Worm (Caenorhabditis elegans): ENCODE data around the gene crn-3.

The crn-3 gene

DNA sequence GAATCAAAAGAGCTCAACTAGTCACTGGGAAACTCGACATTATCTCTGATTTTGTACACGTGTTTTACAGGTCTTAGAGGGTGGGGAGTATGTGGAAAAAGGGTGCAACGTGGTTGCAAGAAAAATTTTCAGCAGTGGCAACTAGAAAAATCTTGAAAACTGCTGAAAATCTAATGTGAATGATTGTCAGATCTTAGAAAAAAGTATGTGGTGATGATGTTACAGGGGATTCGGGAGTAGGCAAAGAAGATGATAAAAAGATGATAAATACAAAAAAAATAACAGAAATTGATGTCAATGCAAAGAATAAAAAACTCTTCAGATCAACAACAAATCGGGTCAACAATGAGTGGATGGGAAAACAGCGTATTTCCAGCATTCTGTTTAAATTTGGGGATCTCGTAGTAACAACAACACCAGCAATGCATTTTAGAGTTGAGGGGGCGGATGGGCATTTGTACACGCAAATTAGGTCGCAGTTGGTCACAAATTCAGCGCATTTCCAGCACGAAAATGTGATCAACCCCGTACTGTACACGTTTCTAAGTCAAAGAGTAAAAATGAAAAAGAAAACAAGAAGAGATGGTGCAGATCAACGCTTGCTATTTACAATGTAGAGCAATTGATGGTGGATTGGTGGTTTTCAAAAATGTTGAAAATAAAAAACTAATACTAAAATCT lies 44.2 kb upstream of the crn-3 start (continued):
- peak; percentile 22 for TF ChIP-seq hlh-30 (tag; optimal IDR thresholded peaks at IDR 0.05; ENCODE audit: insufficient read depth)
- TF ChIP-seq nhr-77 (tag; optimal IDR thresholded peaks at IDR 0.05), result peak; percentile 57
- no peak for TF ChIP-seq gei-8 (GFP tag; optimal IDR thresholded peaks at IDR 0.05)
- peak; percentile 25; the same call in 1 of the 2 replicates for TF ChIP-seq pha-4 (GFP tag; IDR thresholded peaks at IDR 0.05)
- TF ChIP-seq pha-4 (tag; optimal IDR thresholded peaks at IDR 0.05), result no peak
- peak; percentile 12; the same call in 1 of the 2 replicates for TF ChIP-seq arid-1 (GFP tag; conservative IDR thresholded peaks at IDR 0.05)
- TF ChIP-seq ZK546.5 (tag; optimal IDR thresholded peaks at IDR 0.05), result no peak
- no peak for TF ChIP-seq R02D3.7 (tag; optimal IDR thresholded peaks at IDR 0.05)
- TF ChIP-seq fos-1 (tag; optimal IDR thresholded peaks at IDR 0.05), result no peak
- peak in 1 of 2 experiments; percentile 22 for TF ChIP-seq unc-62 (GFP tag; optimal IDR thresholded peaks at IDR 0.05 in 1 of 2)
- TF ChIP-seq unc-62 (tag; optimal IDR thresholded peaks at IDR 0.05), result no peak
- TF ChIP-seq lin-15B (tag; optimal IDR thresholded peaks at IDR 0.05), result peak; percentile 2
- no peak for TF ChIP-seq jun-1 (tag; optimal IDR thresholded peaks at IDR 0.05)
- TF ChIP-seq aha-1 (tag), result peak; percentile 95
- peak; percentile 14 for TF ChIP-seq dmd-6 (GFP tag; IDR thresholded peaks at IDR 0.05)
- peak; percentile 35 for TF ChIP-seq T20F7.1 (GFP tag; optimal IDR thresholded peaks at IDR 0.05)
- peak; percentile 5 for TF ChIP-seq F49E8.2 (tag; optimal IDR thresholded peaks at IDR 0.05; ENCODE audit: borderline replicate concordance)
- TF ChIP-seq madf-5 (GFP tag; IDR thresholded peaks at IDR 0.05), result 0 out of 4 replicates have a peak, but pooled peaks of 1 of the 2 experiments have one; percentile 41
- TF ChIP-seq spr-1 (tag; optimal IDR thresholded peaks at IDR 0.05), result no peak
- no peak for TF ChIP-seq snpc-4 (tag; optimal IDR thresholded peaks at IDR 0.05)
- 0 out of 2 replicates have a peak, but pooled peaks have one; percentile 3 for TF ChIP-seq madf-9 (GFP tag; conservative IDR thresholded peaks at IDR 0.05)
- TF ChIP-seq mep-1 (tag; optimal IDR thresholded peaks at IDR 0.05), result peak; percentile 17
- TF ChIP-seq lin-13 (GFP tag; optimal IDR thresholded peaks at IDR 0.05), result peak; percentile 40

DNA sequence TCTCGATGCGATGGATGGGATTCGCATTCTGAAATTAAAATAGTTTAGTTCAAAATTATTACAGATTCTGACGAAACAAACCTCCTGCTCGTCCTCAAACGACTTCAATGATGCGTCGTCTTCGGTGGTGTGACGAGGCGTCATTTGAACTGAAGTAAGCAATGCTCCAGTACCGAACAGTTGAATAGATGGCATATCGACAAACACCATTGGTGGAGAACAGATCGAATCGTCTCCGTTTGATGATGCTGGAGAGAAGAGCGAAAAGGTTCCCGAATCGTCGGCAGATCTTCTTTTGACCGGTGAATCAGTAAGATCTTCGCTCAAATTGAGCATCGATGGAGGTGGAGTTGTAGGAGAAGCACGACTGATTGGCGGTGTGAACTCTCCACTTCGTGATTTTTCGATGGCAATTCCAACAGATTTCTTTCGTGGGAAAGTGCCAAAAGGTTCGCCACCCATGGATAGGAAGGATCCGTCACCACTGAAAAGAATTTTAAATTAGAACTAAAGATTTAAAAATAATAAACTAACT lies 43.4 kb upstream of the crn-3 start:
- TF ChIP-seq zfp-2 (tag; optimal IDR thresholded peaks at IDR 0.05) (no peak), T26A8.4 (GFP tag; IDR thresholded peaks at IDR 0.05) (0 out of 2 replicates have a peak, but pooled peaks have one; percentile 9), zfp-3 (GFP tag; conservative IDR thresholded peaks at IDR 0.05) (peak; percentile 64; the same call in 1 of the 2 replicates), D1046.2 (GFP tag; IDR thresholded peaks at IDR 0.05) (peak; percentile 10; the same call in 1 of the 2 replicates), ZK337.2 (GFP tag; IDR thresholded peaks at IDR 0.05) (0 out of 2 replicates have a peak, but pooled peaks have one; percentile 5), hmg-1.1 (GFP tag; IDR thresholded peaks at IDR 0.05) (peak; percentile 21; the same call in 1 of the 2 replicates), daf-19 (GFP tag; conservative IDR thresholded peaks at IDR 0.05) (no peak), mdl-1 (tag; optimal IDR thresholded peaks at IDR 0.05) (no peak), F10B5.3 (tag; optimal IDR thresholded peaks at IDR 0.05) (no peak), lim-7 (GFP tag; IDR thresholded peaks at IDR 0.05) (peak; percentile 2; the same call in 1 of the 2 replicates), dve-1 (tag; optimal IDR thresholded peaks at IDR 0.05; ENCODE audit: insufficient read depth) (peak; percentile 3), Y75B8A.6 (GFP tag; IDR thresholded peaks at IDR 0.05) (0 out of 2 replicates have a peak, but pooled peaks have one; percentile 38), set-16 (GFP tag; IDR thresholded peaks at IDR 0.05) (peak; percentile 38; the same call in 1 of the 2 replicates), aha-1 (tag) (peak; percentile 94), lin-39 (tag; optimal IDR thresholded peaks at IDR 0.05) (no peak), F37D6.2 (tag; optimal IDR thresholded peaks at IDR 0.05) (no peak), unc-62 (GFP tag; optimal IDR thresholded peaks at IDR 0.05 in 1 of 2) (peak in 1 of 2 experiments; percentile 74), unc-62 (tag; optimal IDR thresholded peaks at IDR 0.05) (no peak), daf-8 (GFP tag; IDR thresholded peaks at IDR 0.05) (no peak), madf-5 (GFP tag; IDR thresholded peaks at IDR 0.05) (0 out of 4 replicates have a peak, but pooled peaks of 1 of the 2 experiments have one; percentile 65), arid-1 (GFP tag; conservative IDR thresholded peaks at IDR 0.05) (peak; percentile 5; the same call in 1 of the 2 replicates), lin-1 (GFP tag; IDR thresholded peaks at IDR 0.05) (no peak), pha-4 (GFP tag; IDR thresholded peaks at IDR 0.05) (peak; percentile 56), pha-4 (tag; optimal IDR thresholded peaks at IDR 0.05) (no peak), duxl-1 (tag; optimal IDR thresholded peaks at IDR 0.05; ENCODE audit: poor library complexity) (peak; percentile 25), dpl-1 (GFP tag; optimal IDR thresholded peaks at IDR 0.05) (no peak), Y5F2A.4 (GFP tag; optimal IDR thresholded peaks at IDR 0.05) (no peak)

All from whole organism, L4 larva.